Fruit fly (Drosophila melanogaster) whole organism, wandering third instar larva: ENCODE results near the gene CG42394.

ENCODE experiments used
- Abd-B ChIP-seq: fragments of >200 bp; optimal IDR thresholded peaks from 2 replicates; lab custom pipeline; 2017; ENCODE audit warnings: missing biosample characterization, missing genetic modification characterization
- CG32264 ChIP-seq: fragments of 200-800 bp; sonication (Bioruptor generic); optimal IDR thresholded peaks from 2 replicates; lab custom pipeline; 2016; ENCODE audit warnings: missing biosample characterization, missing genetic modification characterization
- CrebA ChIP-seq: fragments of 200-800 bp; sonication (Bioruptor generic); optimal IDR thresholded peaks from 2 replicates; lab custom pipeline; 2016; ENCODE audit warnings: missing biosample characterization, mild to moderate bottlenecking, missing genetic modification characterization, borderline replicate concordance
- Dfd ChIP-seq: fragments of >200 bp; optimal IDR thresholded peaks from 2 replicates; lab custom pipeline; 2017; ENCODE audit warnings: missing biosample characterization, missing genetic modification characterization
- Dif ChIP-seq: fragments of 200-275, 200-300 bp; sonication (Bioruptor generic); optimal IDR thresholded peaks from 2 replicates; lab custom pipeline; 2018; ENCODE audit warnings: missing biosample characterization, missing genetic modification characterization; ENCODE audit not compliant: partially characterized antibody
- GATAd ChIP-seq: sonication (Bioruptor generic); optimal IDR thresholded peaks from 2 replicates; lab custom pipeline; 2016; ENCODE audit warnings: missing biosample characterization, missing genetic modification characterization
- HLH106 ChIP-seq: fragments of 200-800 bp; optimal IDR thresholded peaks from 3 replicates; lab custom pipeline; 2019; ENCODE audit warnings: missing biosample characterization, mild to moderate bottlenecking, missing genetic modification characterization, moderate library complexity
- Hnf4 ChIP-seq: fragments of 200-800 bp; sonication (Bioruptor generic); optimal IDR thresholded peaks from 2 replicates; lab custom pipeline; 2016; ENCODE audit warnings: missing biosample characterization, mild to moderate bottlenecking, missing genetic modification characterization
- Hr78 ChIP-seq: fragments of >200 bp; optimal IDR thresholded peaks from 2 replicates; lab custom pipeline; 2017; ENCODE audit warnings: missing biosample characterization, missing genetic modification characterization
- Hr83 ChIP-seq: fragments of 200-300 bp; sonication (Bioruptor generic); optimal IDR thresholded peaks from 2 replicates; lab custom pipeline; 2016; ENCODE audit warnings: missing biosample characterization, mild to moderate bottlenecking, missing genetic modification characterization, moderate library complexity; ENCODE audit not compliant: poor library complexity, severe bottlenecking
- Jra ChIP-seq: sonication (Bioruptor generic); optimal IDR thresholded peaks from 2 replicates; lab custom pipeline; 2016; ENCODE audit warnings: missing biosample characterization, missing genetic modification characterization
- Mio ChIP-seq: sonication (Bioruptor generic); optimal IDR thresholded peaks from 2 replicates; lab custom pipeline; 2016; ENCODE audit warnings: missing biosample characterization, missing genetic modification characterization
- Myc ChIP-seq: fragments of >200 bp; optimal IDR thresholded peaks from 2 replicates; lab custom pipeline; 2017
- N ChIP-seq: fragments of >200 bp; optimal IDR thresholded peaks from 2 replicates; lab custom pipeline; 2018; ENCODE audit warnings: missing biosample characterization, missing external identifiers, missing genetic modification characterization
- OdsH ChIP-seq: fragments of 200-800 bp; sonication (Bioruptor generic); optimal IDR thresholded peaks from 2 replicates; lab custom pipeline; 2016; ENCODE audit warnings: missing biosample characterization, mild to moderate bottlenecking, missing genetic modification characterization
- Sp1 ChIP-seq: fragments of 200-800 bp; sonication (Bioruptor generic); optimal IDR thresholded peaks from 3 replicates; lab custom pipeline; 2019; ENCODE audit warnings: missing biosample characterization, mild to moderate bottlenecking, missing genetic modification characterization, moderate library complexity
- Vsx2 ChIP-seq: fragments of 200-300, 225-300 bp; sonication (Bioruptor generic); optimal IDR thresholded peaks from 2 replicates; lab custom pipeline; 2018; ENCODE audit warnings: missing biosample characterization, missing genetic modification characterization; ENCODE audit not compliant: partially characterized antibody
- br ChIP-seq: fragments of 200-800 bp; sonication (Bioruptor generic); optimal IDR thresholded peaks from 2 replicates; lab custom pipeline; 2016; ENCODE audit warnings: missing biosample characterization, missing genetic modification characterization
- brk ChIP-seq: fragments of 200-800 bp; sonication (Bioruptor generic); optimal IDR thresholded peaks from 2 replicates; lab custom pipeline; 2016; ENCODE audit warnings: missing biosample characterization, mild to moderate bottlenecking, missing genetic modification characterization
- dl ChIP-seq, 2 experiments: fragments of 175-275, 200-275 bp in 1 of 2; fragments of 200-275 bp in 1 of 2; sonication (Bioruptor generic); optimal IDR thresholded peaks; lab custom pipeline; 2018; ENCODE audit warnings: mild to moderate bottlenecking in 2 of 2, missing biosample characterization in 2 of 2, missing genetic modification characterization in 2 of 2, moderate library complexity in 2 of 2; ENCODE audit not compliant: partially characterized antibody in 2 of 2, insufficient read depth in 1 of 2
- dmrt93B ChIP-seq: fragments of 200-800 bp; sonication (Bioruptor generic); optimal IDR thresholded peaks from 2 replicates; lab custom pipeline; 2018; ENCODE audit warnings: missing biosample characterization, mild to moderate bottlenecking, missing genetic modification characterization
- dsf ChIP-seq: sonication (Bioruptor generic); optimal IDR thresholded peaks from 2 replicates; lab custom pipeline; 2016; ENCODE audit warnings: missing biosample characterization, missing genetic modification characterization, borderline replicate concordance
- ey ChIP-seq: fragments of 200-800 bp; sonication (Bioruptor generic); optimal IDR thresholded peaks from 2 replicates; lab custom pipeline; 2016; ENCODE audit warnings: missing biosample characterization, missing genetic modification characterization
- foxo ChIP-seq, 2 experiments: fragments of 200-800 bp; sonication (Bioruptor generic); optimal IDR thresholded peaks; 2 replicates in 1 of 2; 3 replicates in 1 of 2; lab custom pipeline; 2016 to 2017; ENCODE audit warnings: missing biosample characterization in 2 of 2, missing genetic modification characterization in 2 of 2
- h ChIP-seq: fragments of 200-800 bp; sonication (Bioruptor generic); optimal IDR thresholded peaks from 3 replicates; lab custom pipeline; 2016; ENCODE audit warnings: missing biosample characterization, mild to moderate bottlenecking, missing genetic modification characterization
- jim ChIP-seq: fragments of 175-275, 200-325 bp; sonication (Bioruptor generic); optimal IDR thresholded peaks from 2 replicates; lab custom pipeline; 2016; ENCODE audit warnings: missing biosample characterization, mild to moderate bottlenecking, missing genetic modification characterization
- lola ChIP-seq: fragments of >200 bp; optimal IDR thresholded peaks from 2 replicates; lab custom pipeline; 2017; ENCODE audit warnings: missing biosample characterization, missing genetic modification characterization
- psq ChIP-seq: fragments of 200-800 bp; sonication (Bioruptor generic); optimal IDR thresholded peaks from 3 replicates; lab custom pipeline; 2017; ENCODE audit warnings: missing biosample characterization, mild to moderate bottlenecking, missing genetic modification characterization, moderate library complexity
- rgr ChIP-seq: fragments of 200-800 bp; sonication (Bioruptor generic); optimal IDR thresholded peaks from 3 replicates; lab custom pipeline; 2016; ENCODE audit warnings: missing biosample characterization, mild to moderate bottlenecking, missing genetic modification characterization
- sage ChIP-seq: fragments of 200-800 bp; sonication (Bioruptor generic); optimal IDR thresholded peaks from 2 replicates; lab custom pipeline; 2016; ENCODE audit warnings: missing biosample characterization, mild to moderate bottlenecking, missing genetic modification characterization
- sv ChIP-seq: fragments of 200-800 bp; sonication (Bioruptor generic); optimal IDR thresholded peaks from 3 replicates; lab custom pipeline; 2016; ENCODE audit warnings: missing biosample characterization, missing genetic modification characterization
- tai ChIP-seq: sonication (Bioruptor generic); optimal IDR thresholded peaks from 2 replicates; lab custom pipeline; 2016; ENCODE audit warnings: missing biosample characterization, missing genetic modification characterization
- usp ChIP-seq: fragments of >200 bp; optimal IDR thresholded peaks from 2 replicates; lab custom pipeline; 2017; ENCODE audit warnings: missing biosample characterization, missing genetic modification characterization
- woc ChIP-seq: sonication (Bioruptor generic); optimal IDR thresholded peaks from 2 replicates; lab custom pipeline; 2016; ENCODE audit warnings: missing biosample characterization, mild to moderate bottlenecking, missing genetic modification characterization

Gene CG42394

dm6 chr3R:10836924-10837323 lies 12.7 kb upstream of the CG42394 start:
- TF ChIP-seq Myc (lab: Kevin White, UChicago): no peak
- TF ChIP-seq Hr83 (GFP tag; lab: Kevin White, UChicago): no peak
- no peak for TF ChIP-seq usp (GFP tag; lab: Kevin White, UChicago)
- no peak for TF ChIP-seq sage
- no peak for TF ChIP-seq woc (GFP tag; lab: Kevin White, UChicago)
- no peak for TF ChIP-seq lola (GFP tag; lab: Kevin White, UChicago)
- no peak for TF ChIP-seq Mio (GFP tag; lab: Kevin White, UChicago)
- no peak for TF ChIP-seq foxo (GFP tag; optimal IDR thresholded peaks at IDR 0.05; lab: Kevin White, UChicago)
- no peak for TF ChIP-seq N (GFP tag; lab: Kevin White, UChicago)
- no peak for TF ChIP-seq ey (GFP tag; lab: Kevin White, UChicago)
- TF ChIP-seq Dif (GFP tag; lab: Kevin White, UChicago): no peak
- no peak for TF ChIP-seq tai
- TF ChIP-seq dl (GFP tag; optimal IDR thresholded peaks at IDR 0.05; lab: Kevin White, UChicago; ENCODE audit: insufficient read depth in 1 of 2, partially characterized antibody in 2 of 2): no peak
- no peak for TF ChIP-seq Hnf4 (GFP tag; lab: Kevin White, UChicago)
- no peak for TF ChIP-seq HLH106 (tag; lab: Kevin White, UChicago)
- TF ChIP-seq br: no peak

DNA sequence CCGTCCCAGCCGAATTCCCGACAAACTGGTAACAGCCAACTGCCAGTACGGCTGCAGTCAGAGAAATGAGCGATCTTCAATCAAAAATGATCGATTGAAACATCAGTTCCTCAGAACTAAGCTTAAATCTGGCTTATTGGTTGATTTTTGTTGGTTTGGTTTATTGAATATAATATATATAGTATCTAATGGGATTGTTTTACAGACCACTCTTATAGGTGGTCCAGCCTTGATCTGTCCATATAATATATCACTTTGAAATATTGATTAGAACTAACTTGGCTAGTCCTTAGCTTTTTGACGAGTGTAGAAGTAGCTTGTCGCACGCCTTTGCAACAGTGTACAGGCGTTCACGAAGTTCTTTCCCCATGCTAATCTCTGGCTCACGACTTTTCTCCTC lies 7.2 kb upstream of the CG42394 start:
- TF ChIP-seq HLH106 (tag; lab: Kevin White, UChicago): peak; percentile 19
- TF ChIP-seq jim: no peak
- peak; percentile 25 for TF ChIP-seq h (GFP tag; lab: Kevin White, UChicago)
- TF ChIP-seq foxo (GFP tag; optimal IDR thresholded peaks at IDR 0.05; lab: Kevin White, UChicago): peak in 1 of 2 experiments; percentile 12
- peak; percentile 13 for TF ChIP-seq OdsH (GFP tag; lab: Kevin White, UChicago)
- TF ChIP-seq Sp1 (GFP tag; lab: Kevin White, UChicago): peak; percentile 17

- no peak for TF ChIP-seq dsf
- TF ChIP-seq rgr: no peak
- TF ChIP-seq CrebA (GFP tag; lab: Kevin White, UChicago): no peak
- no peak for TF ChIP-seq Hnf4 (GFP tag; lab: Kevin White, UChicago)
- no peak for TF ChIP-seq Dif (GFP tag; lab: Kevin White, UChicago)
- no peak for TF ChIP-seq foxo (GFP tag; optimal IDR thresholded peaks at IDR 0.05; lab: Kevin White, UChicago)
- no peak for TF ChIP-seq h (GFP tag; lab: Kevin White, UChicago)
- no peak for TF ChIP-seq sage
- no peak for TF ChIP-seq CG32264 (GFP tag; lab: Kevin White, UChicago)
- no peak for TF ChIP-seq woc (GFP tag; lab: Kevin White, UChicago)
- no peak for TF ChIP-seq Dfd (GFP tag; lab: Kevin White, UChicago)
- no peak for TF ChIP-seq tai
- TF ChIP-seq Vsx2 (GFP tag; lab: Kevin White, UChicago): no peak
- no peak for TF ChIP-seq psq (GFP tag; lab: Kevin White, UChicago)
- TF ChIP-seq Myc (lab: Kevin White, UChicago): no peak
- TF ChIP-seq sv: no peak
- no peak for TF ChIP-seq dmrt93B (GFP tag; lab: Kevin White, UChicago)
- no peak for TF ChIP-seq HLH106 (tag; lab: Kevin White, UChicago)
- TF ChIP-seq Hr78 (GFP tag; lab: Kevin White, UChicago): no peak
- no peak for TF ChIP-seq dl (GFP tag; optimal IDR thresholded peaks at IDR 0.05; lab: Kevin White, UChicago; ENCODE audit: insufficient read depth in 1 of 2, partially characterized antibody in 2 of 2)
Measured at dm6 chr3R:10850636-10851035, 1.0 kb downstream of the CG42394 start.

DNA sequence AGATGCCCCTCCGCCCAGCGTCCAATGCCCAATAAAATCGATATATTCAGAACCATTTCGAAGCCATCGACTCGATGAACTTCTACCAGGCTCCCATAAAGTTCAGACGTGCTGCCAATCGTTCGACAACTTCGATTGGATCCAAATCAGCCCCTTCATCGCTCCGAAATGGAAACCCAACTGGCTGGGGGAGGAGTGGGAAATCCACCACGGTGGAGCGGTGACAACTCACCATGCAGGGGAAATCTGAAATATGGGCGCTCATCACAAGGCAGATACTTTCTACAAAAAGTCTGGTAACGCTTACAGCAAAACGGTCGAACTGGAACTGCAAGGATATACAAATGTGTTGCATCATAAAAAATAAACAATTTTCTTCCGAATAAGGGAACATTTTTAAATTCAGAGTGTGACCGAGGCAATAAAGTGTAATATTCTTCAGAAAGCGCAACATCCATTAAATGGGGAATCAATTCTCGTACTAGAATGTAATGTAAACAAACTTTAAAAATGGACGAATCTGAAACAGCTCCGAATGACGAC lies 2.7 kb downstream of the CG42394 start, which contains the start of gene CG4565:
Gene CG4565, plus strand, starts transcription at position 493 of the 543 bp plus-strand sequence.
- TF ChIP-seq Dfd (GFP tag; lab: Kevin White, UChicago): no peak
- TF ChIP-seq OdsH (GFP tag; lab: Kevin White, UChicago): no peak
- peak; percentile 44 for TF ChIP-seq Dif (GFP tag; lab: Kevin White, UChicago)
- no peak for TF ChIP-seq ey (GFP tag; lab: Kevin White, UChicago)
- no peak for TF ChIP-seq Mio (GFP tag; lab: Kevin White, UChicago)
- no peak for TF ChIP-seq Sp1 (GFP tag; lab: Kevin White, UChicago)
- TF ChIP-seq foxo (GFP tag; optimal IDR thresholded peaks at IDR 0.05; lab: Kevin White, UChicago): no peak
- TF ChIP-seq Vsx2 (GFP tag; lab: Kevin White, UChicago): peak; percentile 64
- TF ChIP-seq lola (GFP tag; lab: Kevin White, UChicago): no peak
- TF ChIP-seq brk (GFP tag; lab: Kevin White, UChicago): no peak
- no peak for TF ChIP-seq h (GFP tag; lab: Kevin White, UChicago)
- no peak for TF ChIP-seq psq (GFP tag; lab: Kevin White, UChicago)
- no peak for TF ChIP-seq usp (GFP tag; lab: Kevin White, UChicago)
- TF ChIP-seq Jra (GFP tag; lab: Kevin White, UChicago): no peak
- TF ChIP-seq GATAd (GFP tag; lab: Kevin White, UChicago): no peak
- TF ChIP-seq dl (GFP tag; optimal IDR thresholded peaks at IDR 0.05; lab: Kevin White, UChicago; ENCODE audit: insufficient read depth in 1 of 2, partially characterized antibody in 2 of 2): no peak
- TF ChIP-seq Hnf4 (GFP tag; lab: Kevin White, UChicago): no peak
- no peak for TF ChIP-seq jim
- TF ChIP-seq Myc (lab: Kevin White, UChicago): peak; percentile 67
- TF ChIP-seq tai: no peak
- no peak for TF ChIP-seq Abd-B
- TF ChIP-seq N (GFP tag; lab: Kevin White, UChicago): no peak
